Worm (Caenorhabditis elegans): ENCODE measurements around the gene frpr-9.

Gene frpr-9

DNA sequence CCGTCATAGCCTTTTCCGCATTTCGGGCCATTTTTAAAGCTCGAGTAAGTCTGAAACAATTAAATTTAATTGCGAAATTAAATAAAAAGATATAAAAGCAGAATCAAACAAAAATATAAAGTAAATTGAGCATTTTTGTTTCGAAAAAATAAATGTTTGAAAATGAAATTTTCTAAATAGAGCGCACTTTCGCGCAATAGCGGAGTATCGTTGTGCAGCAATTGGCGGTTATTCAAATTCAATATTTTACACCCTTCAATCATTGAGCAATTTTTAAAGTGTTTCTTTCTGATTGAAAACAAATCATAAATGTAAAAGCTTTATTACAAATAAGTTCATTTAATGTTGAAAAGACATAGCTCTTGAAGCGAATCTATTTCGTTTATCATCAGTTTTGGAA, 8.8 kb downstream of the frpr-9 start, which contains the start of gene isy-1 (continued):
- TF ChIP-seq Y116A8C.19 (tag; optimal IDR thresholded peaks at IDR 0.05; ENCODE audit: borderline replicate concordance) (no peak), nhr-19 (GFP tag; conservative IDR thresholded peaks at IDR 0.05) (peak; percentile 73), fkh-4 (tag; optimal IDR thresholded peaks at IDR 0.05; ENCODE audit: borderline replicate concordance) (no peak), ztf-4 (tag; optimal IDR thresholded peaks at IDR 0.05) (no peak), zip-4 (GFP tag; optimal IDR thresholded peaks at IDR 0.05) (no peak), nhr-90 (tag; optimal IDR thresholded peaks at IDR 0.05; ENCODE audit: poor library complexity) (peak; percentile 53), efl-3 (GFP tag; optimal IDR thresholded peaks at IDR 0.05) (no peak), lin-15B (tag; optimal IDR thresholded peaks at IDR 0.05) (peak; percentile 91), blmp-1 (tag; optimal IDR thresholded peaks at IDR 0.05) (peak; percentile 93), tbx-2 (tag; optimal IDR thresholded peaks at IDR 0.05) (no peak), mep-1 (tag; optimal IDR thresholded peaks at IDR 0.05) (peak; percentile 90), snpc-4 (tag; optimal IDR thresholded peaks at IDR 0.05) (peak; percentile 70), fos-1 (tag; optimal IDR thresholded peaks at IDR 0.05) (peak; percentile 51), nhr-20 (tag; optimal IDR thresholded peaks at IDR 0.05) (peak; percentile 74), skn-1 (tag; optimal IDR thresholded peaks at IDR 0.05) (peak; percentile 88), lin-35 (GFP tag; optimal IDR thresholded peaks at IDR 0.05) (peak; percentile 97 to 98), unc-130 (tag; optimal IDR thresholded peaks at IDR 0.05) (peak; percentile 43), ces-1 (GFP tag; optimal IDR thresholded peaks at IDR 0.05) (no peak), pqm-1 (tag; optimal IDR thresholded peaks at IDR 0.05) (no peak), hlh-4 (tag; optimal IDR thresholded peaks at IDR 0.05) (no peak), ztf-11 (tag; optimal IDR thresholded peaks at IDR 0.05) (no peak), lsy-2 (tag; optimal IDR thresholded peaks at IDR 0.05) (peak; percentile 81 to 90), nhr-28 (tag; optimal IDR thresholded peaks at IDR 0.05) (no peak), ceh-90 (tag; optimal IDR thresholded peaks at IDR 0.05) (no peak), C34B4.2 (tag; optimal IDR thresholded peaks at IDR 0.05) (no peak), jun-1 (tag; optimal IDR thresholded peaks at IDR 0.05) (peak; percentile 23), vab-15 (tag; optimal IDR thresholded peaks at IDR 0.05) (no peak), egl-13 (tag; optimal IDR thresholded peaks at IDR 0.05) (peak; percentile 25), unc-30 (tag; optimal IDR thresholded peaks at IDR 0.05) (no peak), hlh-17 (GFP tag; optimal IDR thresholded peaks at IDR 0.05; ENCODE audit: borderline replicate concordance) (no peak), unc-62 (GFP tag; optimal IDR thresholded peaks at IDR 0.05) (no peak), C04F5.9 (tag; optimal IDR thresholded peaks at IDR 0.05) (no peak), lin-39 (tag; optimal IDR thresholded peaks at IDR 0.05) (no peak), nhr-84 (tag; optimal IDR thresholded peaks at IDR 0.05) (no peak), mef-2 (tag; optimal IDR thresholded peaks at IDR 0.05) (no peak), nhr-11 (tag; optimal IDR thresholded peaks at IDR 0.05) (no peak), pag-3 (tag; optimal IDR thresholded peaks at IDR 0.05; ENCODE audit: borderline replicate concordance, insufficient read depth) (no peak), swsn-7 (tag; optimal IDR thresholded peaks at IDR 0.05) (peak; percentile 66), unc-86 (tag; optimal IDR thresholded peaks at IDR 0.05) (peak; percentile 45), lir-3 (tag; optimal IDR thresholded peaks at IDR 0.05; ENCODE audit: poor library complexity) (peak; percentile 29), xbp-1 (tag; optimal IDR thresholded peaks at IDR 0.05) (peak; percentile 70), ceh-82 (tag; optimal IDR thresholded peaks at IDR 0.05) (peak; percentile 37 to 75 (median 71)), sox-4 (tag; optimal IDR thresholded peaks at IDR 0.05) (peak; percentile 42), efl-1 (optimal IDR thresholded peaks at IDR 0.05) (peak; percentile 90 to 96), efl-1 (GFP tag; optimal IDR thresholded peaks at IDR 0.05 in 1 of 2) (peak; percentile 95 to 99), alr-1 (tag; optimal IDR thresholded peaks at IDR 0.05; ENCODE audit: borderline replicate concordance) (no peak), dsc-1 (tag; optimal IDR thresholded peaks at IDR 0.05) (peak; percentile 60), fkh-8 (tag; optimal IDR thresholded peaks at IDR 0.05) (peak; percentile 61)

Measured in whole organism, L1 larva.